Fruit fly (Drosophila melanogaster) whole organism, embryonic: ENCODE results near the gene Osi6.
A peak's percentile ranks its signal among the peaks of the same experiment; 100 is the strongest.

Source experiments
- Awh ChIP-seq: fragments of 200-800 bp; sonication (Bioruptor generic); IDR thresholded peaks from 2 replicates; pipeline ENCODE4, ENCODE4 v1.3.6; 2022; ENCODE audit warnings: missing biosample characterization, missing genetic modification characterization
- B-H1 ChIP-seq: fragments of 200-800 bp; sonication (Bioruptor generic); IDR thresholded peaks from 3 replicates; pipeline ENCODE4 v1.3.6; 2022; ENCODE audit warnings: missing biosample characterization, missing genetic modification characterization
- CG13287 ChIP-seq: fragments of 200-800 bp; sonication (Bioruptor generic); IDR thresholded peaks from 2 replicates; pipeline ENCODE4 v1.3.6; 2022; ENCODE audit warnings: missing biosample characterization, missing genetic modification characterization; ENCODE audit not compliant: partially characterized antibody
- CG16815 ChIP-seq: fragments of 200-800 bp; sonication (Bioruptor generic); optimal IDR thresholded peaks from 3 replicates; lab custom pipeline; 2017; ENCODE audit warnings: missing biosample characterization, mild to moderate bottlenecking, missing genetic modification characterization
- CG17328 ChIP-seq: fragments of 200-800 bp; sonication (Bioruptor generic); IDR thresholded peaks from 2 replicates; pipeline ENCODE4 v1.3.6; 2022; ENCODE audit warnings: missing biosample characterization, missing genetic modification characterization
- CG17359 ChIP-seq: fragments of 200-800 bp; sonication (Bioruptor generic); optimal IDR thresholded peaks from 3 replicates; lab custom pipeline; 2018; ENCODE audit warnings: missing biosample characterization, mild to moderate bottlenecking, missing genetic modification characterization, moderate library complexity
- CG17568 ChIP-seq: fragments of 200-800 bp; sonication (Bioruptor generic); optimal IDR thresholded peaks from 2 replicates; lab custom pipeline; 2018; ENCODE audit warnings: missing biosample characterization, mild to moderate bottlenecking, missing genetic modification characterization, moderate library complexity
- CG30020 ChIP-seq: fragments of 200-800 bp; optimal IDR thresholded peaks from 2 replicates; lab custom pipeline; 2019; ENCODE audit warnings: missing biosample characterization, mild to moderate bottlenecking, missing genetic modification characterization, moderate library complexity
- CG31365 ChIP-seq: fragments of 200-800 bp; sonication (Bioruptor generic); optimal IDR thresholded peaks from 2 replicates; lab custom pipeline; 2018; ENCODE audit warnings: missing biosample characterization, mild to moderate bottlenecking, missing genetic modification characterization
- CG3847 ChIP-seq: fragments of 200-800 bp; sonication (Bioruptor generic); IDR thresholded peaks from 2 replicates; pipeline ENCODE4 v1.3.6; 2022; ENCODE audit warnings: missing biosample characterization, missing genetic modification characterization
- CG4707 ChIP-seq: fragments of 200-800 bp; sonication (Bioruptor generic); optimal IDR thresholded peaks from 2 replicates; lab custom pipeline; 2018; ENCODE audit warnings: missing biosample characterization, mild to moderate bottlenecking, missing genetic modification characterization, moderate library complexity
- CG4854 ChIP-seq: fragments of 200-800 bp; sonication (Bioruptor generic); optimal IDR thresholded peaks from 2 replicates; lab custom pipeline; 2016; ENCODE audit warnings: missing biosample characterization, missing genetic modification characterization, inconsistent platforms
- CG9437 ChIP-seq: fragments of 200-800 bp; sonication (Bioruptor generic); optimal IDR thresholded peaks from 2 replicates; lab custom pipeline; 2018; ENCODE audit warnings: missing biosample characterization, mild to moderate bottlenecking, missing genetic modification characterization
- CHES-1-like ChIP-seq: fragments of 200-800 bp; sonication (Bioruptor generic); optimal IDR thresholded peaks from 2 replicates; lab custom pipeline; 2016; ENCODE audit warnings: missing biosample characterization, missing genetic modification characterization
- CTCF ChIP-seq: fragments of 200-800 bp; sonication (Bioruptor generic); optimal IDR thresholded peaks from 2 replicates; lab custom pipeline; 2017; ENCODE audit warnings: missing biosample characterization, mild to moderate bottlenecking, missing genetic modification characterization, moderate library complexity
- E2f1 ChIP-seq: fragments of 200-800 bp; sonication (Bioruptor generic); IDR thresholded peaks from 2 replicates; pipeline ENCODE4 v1.3.6; 2022; ENCODE audit warnings: missing biosample characterization, missing genetic modification characterization
- H2.0 ChIP-seq: fragments of 200-800 bp; sonication (Bioruptor generic); IDR thresholded peaks from 2 replicates; pipeline ENCODE4 v1.3.6; 2022; ENCODE audit warnings: missing biosample characterization, missing genetic modification characterization
- Hand ChIP-seq: fragments of 200-800 bp; sonication (Bioruptor generic); optimal IDR thresholded peaks from 2 replicates; lab custom pipeline; 2017; ENCODE audit warnings: mild to moderate bottlenecking, missing biosample characterization, missing genetic modification reagents, missing genetic modification characterization
- Lpt ChIP-seq: fragments of >200 bp; optimal IDR thresholded peaks from 2 replicates; lab custom pipeline; 2018; ENCODE audit warnings: missing biosample characterization, missing genetic modification characterization
- Ravus ChIP-seq: fragments of 200-800 bp; sonication (Bioruptor generic); IDR thresholded peaks from 2 replicates; pipeline ENCODE4 v1.3.6; 2022; ENCODE audit warnings: missing biosample characterization, missing genetic modification characterization
- Sin3A ChIP-seq: fragments of >200 bp; optimal IDR thresholded peaks from 2 replicates; lab custom pipeline; 2018
- Taf1 ChIP-seq: fragments of 200-800 bp; sonication (Bioruptor generic); IDR thresholded peaks from 2 replicates; pipeline ENCODE4 v1.3.6; 2022; ENCODE audit warnings: missing biosample characterization, missing genetic modification characterization
- Trl ChIP-seq, 3 experiments: fragments of >200 bp in 2 of 3; fragments of 200-800 bp in 1 of 3; sonication (Bioruptor generic) in 1 of 3; optimal IDR thresholded peaks; 2 replicates in 1 of 3; 3 replicates in 2 of 3; lab custom pipeline; 2016 to 2017; ENCODE audit warnings: missing biosample characterization in 1 of 3, missing genetic modification characterization in 1 of 3
- bigmax ChIP-seq: fragments of 200-800 bp; sonication (Bioruptor generic); optimal IDR thresholded peaks from 2 replicates; lab custom pipeline; 2018; ENCODE audit warnings: missing biosample characterization, mild to moderate bottlenecking, missing genetic modification characterization
- cad ChIP-seq: fragments of >200 bp; optimal IDR thresholded peaks from 2 replicates; lab custom pipeline; 2017; ENCODE audit warnings: missing biosample characterization, missing genetic modification characterization
- ci ChIP-seq: fragments of 200-800 bp; sonication (Bioruptor generic); IDR thresholded peaks from 3 replicates; pipeline ENCODE4 v1.3.6; 2022; ENCODE audit warnings: missing biosample characterization, missing genetic modification characterization
- dan ChIP-seq: fragments of 200-800 bp; sonication (Bioruptor generic); IDR thresholded peaks from 2 replicates; pipeline ENCODE4 v1.3.6; 2022; ENCODE audit warnings: missing biosample characterization, missing genetic modification characterization
- emc ChIP-seq: fragments of 200-800 bp; sonication (Bioruptor generic); optimal IDR thresholded peaks from 2 replicates; lab custom pipeline; 2016; ENCODE audit warnings: missing biosample characterization, missing genetic modification characterization
- fd96Cb ChIP-seq: fragments of 200-800 bp; sonication (Bioruptor generic); optimal IDR thresholded peaks from 2 replicates; lab custom pipeline; 2018; ENCODE audit warnings: missing biosample characterization, mild to moderate bottlenecking, missing genetic modification characterization, moderate library complexity
- ftz-f1 ChIP-seq: fragments of 200-800 bp; sonication (Bioruptor generic); optimal IDR thresholded peaks from 2 replicates; lab custom pipeline; 2016; ENCODE audit warnings: missing biosample characterization, missing genetic modification characterization
- hkb ChIP-seq, 2 experiments: fragments of 200-800 bp in 1 of 2; fragments of >200 bp in 1 of 2; sonication (Bioruptor generic) in 1 of 2; IDR thresholded peaks in 1 of 2; optimal IDR thresholded peaks in 1 of 2; 2 replicates each; pipeline versions ENCODE4 v1.3.6 to Lab custom; 2017 to 2022; ENCODE audit warnings: missing biosample characterization in 1 of 2, missing genetic modification characterization in 1 of 2
- hth ChIP-seq: fragments of >200 bp; optimal IDR thresholded peaks from 2 replicates; lab custom pipeline; 2017; ENCODE audit warnings: inconsistent platforms
- jigr1 ChIP-seq: fragments of 200-800 bp; sonication (Bioruptor generic); IDR thresholded peaks from 3 replicates; pipeline ENCODE4 v1.3.6; 2022; ENCODE audit warnings: missing biosample characterization, missing genetic modification characterization
- kay ChIP-seq: fragments of 200-800 bp; sonication (Bioruptor generic); optimal IDR thresholded peaks from 2 replicates; lab custom pipeline; 2016; ENCODE audit warnings: missing biosample characterization, missing genetic modification characterization
- lab ChIP-seq: fragments of 200-800 bp; sonication (Bioruptor generic); optimal IDR thresholded peaks from 3 replicates; lab custom pipeline; 2017; ENCODE audit warnings: missing biosample characterization, missing genetic modification characterization, mild to moderate bottlenecking, moderate library complexity, missing genetic modification reagents
- lov ChIP-seq, 2 experiments: fragments of 200-800 bp in 1 of 2; fragments of >200 bp in 1 of 2; sonication (Bioruptor generic) in 1 of 2; IDR thresholded peaks in 1 of 2; optimal IDR thresholded peaks in 1 of 2; 2 replicates in 1 of 2; 3 replicates in 1 of 2; pipeline versions ENCODE4 v1.3.6 to Lab custom; 2017 to 2022; ENCODE audit warnings: missing biosample characterization in 1 of 2, missing genetic modification characterization in 1 of 2
- oc ChIP-seq: fragments of 200-800 bp; sonication (Bioruptor generic); optimal IDR thresholded peaks from 2 replicates; lab custom pipeline; 2018; ENCODE audit warnings: missing biosample characterization, mild to moderate bottlenecking, missing genetic modification characterization, moderate library complexity
- pho ChIP-seq: fragments of 200-800 bp; sonication (Bioruptor generic); optimal IDR thresholded peaks from 2 replicates; lab custom pipeline; 2016; ENCODE audit warnings: missing biosample characterization, missing genetic modification characterization
- phol ChIP-seq: fragments of 200-800 bp; sonication (Bioruptor generic); optimal IDR thresholded peaks from 3 replicates; lab custom pipeline; 2018; ENCODE audit warnings: missing biosample characterization, mild to moderate bottlenecking, missing genetic modification characterization, moderate library complexity
- pzg ChIP-seq: fragments of 200-800 bp; sonication (Bioruptor generic); optimal IDR thresholded peaks from 3 replicates; lab custom pipeline; 2018; ENCODE audit warnings: missing biosample characterization, mild to moderate bottlenecking, missing genetic modification characterization, moderate library complexity
- rib ChIP-seq: fragments of 200-800 bp; sonication (Bioruptor generic); IDR thresholded peaks from 2 replicates; pipeline ENCODE4 v1.3.6; 2022; ENCODE audit warnings: missing biosample characterization, missing genetic modification characterization
- run ChIP-seq: fragments of 200-800 bp; sonication (Bioruptor generic); optimal IDR thresholded peaks from 3 replicates; lab custom pipeline; 2018; ENCODE audit warnings: missing biosample characterization, mild to moderate bottlenecking, missing genetic modification characterization
- salm ChIP-seq: fragments of 200-800 bp; sonication (Bioruptor generic); optimal IDR thresholded peaks from 2 replicates; lab custom pipeline; 2018; ENCODE audit warnings: missing biosample characterization, mild to moderate bottlenecking, missing genetic modification characterization
- sens ChIP-seq: fragments of 200-800 bp; sonication (Bioruptor generic); peaks from one replicate; lab custom pipeline; 2016; ENCODE audit warnings: missing biosample characterization, missing genetic modification characterization
- sens-2 ChIP-seq: fragments of 200-800 bp; sonication (Bioruptor generic); IDR thresholded peaks from 2 replicates; pipeline ENCODE4 v1.3.6; 2022; ENCODE audit warnings: missing biosample characterization, missing genetic modification characterization
- slbo ChIP-seq: fragments of 200-800 bp; sonication (Bioruptor generic); IDR thresholded peaks from 2 replicates; pipeline ENCODE4 v1.3.6; 2022; ENCODE audit warnings: missing biosample characterization, missing genetic modification characterization
- sr ChIP-seq: fragments of 200-800 bp; sonication (Bioruptor generic); IDR thresholded peaks from 3 replicates; pipeline ENCODE4 v1.3.6; 2022; ENCODE audit warnings: missing biosample characterization, missing genetic modification characterization
- stc ChIP-seq: fragments of 200-800 bp; sonication (Bioruptor generic); IDR thresholded peaks from 2 replicates; pipeline ENCODE4 v1.3.6; 2022; ENCODE audit warnings: missing biosample characterization, missing genetic modification characterization
- toy ChIP-seq: fragments of 200-800 bp; sonication (Bioruptor generic); IDR thresholded peaks from 2 replicates; pipeline ENCODE4 v1.3.6; 2022; ENCODE audit warnings: missing biosample characterization, missing genetic modification characterization
- wor ChIP-seq: fragments of 200-800 bp; sonication (Bioruptor generic); IDR thresholded peaks from 2 replicates; pipeline ENCODE4 v1.3.6; 2022; ENCODE audit warnings: missing biosample characterization, missing genetic modification characterization
- zen2 ChIP-seq: fragments of 200-800 bp; sonication (Bioruptor generic); IDR thresholded peaks from 3 replicates; pipeline ENCODE4 v1.3.6; 2022; ENCODE audit warnings: missing biosample characterization, missing genetic modification characterization; ENCODE audit not compliant: partially characterized antibody

The Osi6 gene

DNA sequence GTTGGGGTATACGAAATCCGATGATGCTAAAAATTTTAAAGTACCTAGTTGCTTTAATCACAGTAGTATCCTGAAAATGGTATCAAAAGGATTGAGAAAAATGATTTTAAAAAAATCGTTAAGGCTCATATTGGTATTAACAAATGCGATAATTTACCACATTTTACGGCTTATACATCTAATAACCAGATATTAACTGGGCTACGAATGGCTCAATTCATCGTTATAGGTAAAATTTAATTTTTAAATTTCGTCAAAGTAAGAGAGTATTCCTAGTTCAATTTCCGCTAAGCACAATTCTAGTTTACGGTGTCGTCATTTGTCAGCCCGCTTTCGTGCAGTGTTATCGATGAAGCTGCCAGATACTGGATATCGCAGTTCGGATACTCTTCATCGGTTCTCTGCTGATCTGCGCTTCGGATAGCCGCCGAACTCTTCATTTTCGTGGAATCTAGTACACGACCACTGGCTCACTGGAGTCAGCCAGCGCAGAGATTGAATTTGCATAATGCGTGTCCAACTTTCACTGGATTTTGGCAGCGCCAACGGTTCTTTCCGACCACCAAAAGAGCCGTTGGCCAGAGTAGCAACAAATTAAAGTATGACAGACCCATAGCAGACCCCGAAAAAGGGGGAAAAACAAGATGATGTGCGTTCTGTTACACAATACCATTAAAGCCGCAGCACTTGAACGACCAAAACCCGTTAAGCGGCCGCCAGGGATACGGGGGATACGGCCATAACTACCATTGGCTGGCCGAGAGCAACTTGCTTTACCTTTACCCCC is 5.3 kb upstream of the Osi6 start (continued):
- TF ChIP-seq Hand (GFP tag; lab: Kevin White, UChicago): no peak
- TF ChIP-seq sens (GFP tag; lab: Kevin White, UChicago): peak; percentile 81
- no peak for TF ChIP-seq CG4707 (GFP tag; lab: Kevin White, UChicago)
- TF ChIP-seq lab (GFP tag; lab: Kevin White, UChicago): no peak
- TF ChIP-seq CHES-1-like (GFP tag; lab: Kevin White, UChicago): no peak
- TF ChIP-seq phol (tag; lab: Kevin White, UChicago): peak; percentile 58
- TF ChIP-seq CG17328 (GFP tag; lab: Robert Waterston, UW): no peak
- no peak for TF ChIP-seq wor (GFP tag; lab: Robert Waterston, UW)
- TF ChIP-seq Ravus (GFP tag; lab: Robert Waterston, UW): no peak
- no peak for TF ChIP-seq hkb (optimal IDR thresholded peaks at IDR 0.05; lab: Kevin White, UChicago)
- TF ChIP-seq hkb (GFP tag; IDR thresholded peaks at IDR 0.05; lab: Robert Waterston, UW): no peak
- no peak for TF ChIP-seq toy (GFP tag; lab: Robert Waterston, UW)
- no peak for TF ChIP-seq CTCF (GFP tag; lab: Kevin White, UChicago)
- no peak for TF ChIP-seq bigmax (GFP tag; lab: Kevin White, UChicago)
- no peak for TF ChIP-seq Awh
- no peak for TF ChIP-seq pzg (GFP tag; lab: Kevin White, UChicago)
- no peak for TF ChIP-seq CG30020 (tag; lab: Kevin White, UChicago)
- no peak for TF ChIP-seq kay (GFP tag; lab: Kevin White, UChicago)
- no peak for TF ChIP-seq run (tag; lab: Kevin White, UChicago)
- no peak for TF ChIP-seq oc
- TF ChIP-seq sr: no peak
- TF ChIP-seq pho (GFP tag; lab: Kevin White, UChicago): no peak
- TF ChIP-seq jigr1: no peak
- TF ChIP-seq dan (GFP tag; lab: Robert Waterston, UW): no peak
- no peak for TF ChIP-seq hth (lab: Kevin White, UChicago)
- TF ChIP-seq CG17359 (tag; lab: Kevin White, UChicago): peak; percentile 25
- TF ChIP-seq Taf1 (GFP tag; lab: Robert Waterston, UW): no peak
- no peak for TF ChIP-seq CG31365 (tag; lab: Kevin White, UChicago)
- TF ChIP-seq emc (GFP tag; lab: Kevin White, UChicago): no peak
- TF ChIP-seq Sin3A: no peak
- no peak for TF ChIP-seq CG17568
- TF ChIP-seq H2.0 (GFP tag; lab: Robert Waterston, UW): no peak
- no peak for TF ChIP-seq salm (tag; lab: Kevin White, UChicago)
- TF ChIP-seq Trl (optimal IDR thresholded peaks at IDR 0.05; lab: Kevin White, UChicago): no peak
- no peak for TF ChIP-seq Trl (GFP tag; optimal IDR thresholded peaks at IDR 0.05; lab: Kevin White, UChicago)
- peak; percentile 23 for TF ChIP-seq CG9437
- no peak for TF ChIP-seq Lpt
- no peak for TF ChIP-seq cad (GFP tag; lab: Kevin White, UChicago)
- TF ChIP-seq fd96Cb (tag; lab: Kevin White, UChicago): peak; percentile 31
- TF ChIP-seq zen2 (GFP tag; lab: Robert Waterston, UW): no peak
- no peak for TF ChIP-seq stc
- TF ChIP-seq slbo (GFP tag; lab: Robert Waterston, UW): no peak
- no peak for TF ChIP-seq B-H1 (GFP tag; lab: Robert Waterston, UW)
- TF ChIP-seq lov (optimal IDR thresholded peaks at IDR 0.05; lab: Kevin White, UChicago): no peak
- TF ChIP-seq lov (GFP tag; IDR thresholded peaks at IDR 0.05; lab: Robert Waterston, UW): no peak
- TF ChIP-seq CG3847 (GFP tag; lab: Robert Waterston, UW): no peak
- TF ChIP-seq CG13287 (GFP tag; lab: Robert Waterston, UW): no peak
- TF ChIP-seq E2f1 (GFP tag; lab: Robert Waterston, UW): no peak
- no peak for TF ChIP-seq CG4854 (GFP tag; lab: Kevin White, UChicago)
- TF ChIP-seq rib (GFP tag; lab: Robert Waterston, UW): no peak
- no peak for TF ChIP-seq ci
- no peak for TF ChIP-seq ftz-f1 (GFP tag; lab: Kevin White, UChicago)
- no peak for TF ChIP-seq CG16815
- TF ChIP-seq sens-2 (GFP tag; lab: Robert Waterston, UW): no peak
